Fruit fly (Drosophila melanogaster): ENCODE data around the gene tll.
A peak's percentile ranks its signal among the peaks of the same experiment; 100 is the strongest.

The tll gene

dm6 chr3R:30817246-30817645 lies 34.9 kb upstream of the tll start (continued):
- TF ChIP-seq CG15011 (GFP tag; optimal IDR thresholded peaks at IDR 0.05) (peak; percentile 60), CG30403 (GFP tag; optimal IDR thresholded peaks at IDR 0.05) (peak; percentile 87), dm (GFP tag; optimal IDR thresholded peaks at IDR 0.05) (peak; percentile 49), CG2120 (GFP tag; optimal IDR thresholded peaks at IDR 0.05) (peak; percentile 85), CG18599 (GFP tag; optimal IDR thresholded peaks at IDR 0.05) (peak; percentile 86), mld (GFP tag; IDR thresholded peaks at IDR 0.05; ENCODE audit: partially characterized antibody) (no peak), toy (GFP tag; IDR thresholded peaks at IDR 0.05) (no peak), CG6791 (GFP tag; IDR thresholded peaks at IDR 0.05; ENCODE audit: partially characterized antibody) (no peak), chif (GFP tag; optimal IDR thresholded peaks at IDR 0.05) (peak; percentile 66 to 90), Kr (GFP tag; optimal IDR thresholded peaks at IDR 0.05) (no peak), BEAF-32 (GFP tag; optimal IDR thresholded peaks at IDR 0.05) (no peak), Nf-YB (GFP tag; optimal IDR thresholded peaks at IDR 0.05) (peak; percentile 87), grau (tag; optimal IDR thresholded peaks at IDR 0.05) (peak; percentile 82), sens-2 (GFP tag; IDR thresholded peaks at IDR 0.05) (peak; percentile 86), CG11504 (tag; optimal IDR thresholded peaks at IDR 0.05) (peak; percentile 90), CG7786 (GFP tag; optimal IDR thresholded peaks at IDR 0.05) (peak; percentile 74), CG31388 (GFP tag; optimal IDR thresholded peaks at IDR 0.05) (peak; percentile 57), pzg (GFP tag; optimal IDR thresholded peaks at IDR 0.05) (no peak), gt (GFP tag; IDR thresholded peaks at IDR 0.05) (0 out of 2 replicates have a peak, but pooled peaks have one; percentile 11), pnt (GFP tag; optimal IDR thresholded peaks at IDR 0.05) (peak; percentile 77), D (optimal IDR thresholded peaks at IDR 0.05) (no peak), D (GFP tag; optimal IDR thresholded peaks at IDR 0.05) (peak; percentile 85), hth (optimal IDR thresholded peaks at IDR 0.05) (no peak), dimm (GFP tag; IDR thresholded peaks at IDR 0.05) (peak; percentile 51), CG11696 (GFP tag; IDR thresholded peaks at IDR 0.05) (0 out of 2 replicates have a peak, but pooled peaks have one; percentile 27), D19A (tag; optimal IDR thresholded peaks at IDR 0.05) (peak; percentile 78), CG31365 (tag; optimal IDR thresholded peaks at IDR 0.05) (no peak), CG5953 (GFP tag; IDR thresholded peaks at IDR 0.05) (peak; percentile 59; the same call in 1 of the 2 replicates), Optix (GFP tag; IDR thresholded peaks at IDR 0.05) (peak; percentile 45; the same call in 1 of the 3 replicates), CG34422 (GFP tag; IDR thresholded peaks at IDR 0.05) (peak; percentile 24; the same call in 1 of the 3 replicates), Dad (GFP tag; optimal IDR thresholded peaks at IDR 0.05) (peak; percentile 23), Usf (GFP tag; optimal IDR thresholded peaks at IDR 0.05) (peak; percentile 33), sisA (GFP tag; IDR thresholded peaks at IDR 0.05) (peak; percentile 74), sug (tag; optimal IDR thresholded peaks at IDR 0.05) (peak; percentile 56), GATAe (GFP tag; conservative IDR thresholded peaks at IDR 0.05) (no peak), CG12299 (tag; optimal IDR thresholded peaks at IDR 0.05) (peak; percentile 81), Hr39 (optimal IDR thresholded peaks at IDR 0.05) (no peak), CG12769 (tag; optimal IDR thresholded peaks at IDR 0.05) (peak; percentile 49), CG7963 (GFP tag; IDR thresholded peaks at IDR 0.05; ENCODE audit: partially characterized antibody) (no peak), ewg (GFP tag; optimal IDR thresholded peaks at IDR 0.05) (peak; percentile 76), salm (tag; optimal IDR thresholded peaks at IDR 0.05) (peak; percentile 75), CG1233 (GFP tag; optimal IDR thresholded peaks at IDR 0.05) (peak; percentile 77), BtbVII (GFP tag; optimal IDR thresholded peaks at IDR 0.05) (peak; percentile 69), bab2 (GFP tag; optimal IDR thresholded peaks at IDR 0.05) (peak; percentile 84), tll (GFP tag; optimal IDR thresholded peaks at IDR 0.05) (no peak), CG11723 (GFP tag; optimal IDR thresholded peaks at IDR 0.05) (peak; percentile 57), CG10431 (GFP tag; optimal IDR thresholded peaks at IDR 0.05) (peak; percentile 69), CG10366 (GFP tag; IDR thresholded peaks at IDR 0.05) (peak; percentile 84), CG8944 (GFP tag; optimal IDR thresholded peaks at IDR 0.05) (peak; percentile 14), pum (GFP tag; optimal IDR thresholded peaks at IDR 0.05) (peak; percentile 71), Bgb (GFP tag; IDR thresholded peaks at IDR 0.05; ENCODE audit: partially characterized antibody) (no peak)
